Worm (Caenorhabditis elegans): Measurements from ENCODE around the gene Y66A7A.9.

The Y66A7A.9 gene

DNA sequence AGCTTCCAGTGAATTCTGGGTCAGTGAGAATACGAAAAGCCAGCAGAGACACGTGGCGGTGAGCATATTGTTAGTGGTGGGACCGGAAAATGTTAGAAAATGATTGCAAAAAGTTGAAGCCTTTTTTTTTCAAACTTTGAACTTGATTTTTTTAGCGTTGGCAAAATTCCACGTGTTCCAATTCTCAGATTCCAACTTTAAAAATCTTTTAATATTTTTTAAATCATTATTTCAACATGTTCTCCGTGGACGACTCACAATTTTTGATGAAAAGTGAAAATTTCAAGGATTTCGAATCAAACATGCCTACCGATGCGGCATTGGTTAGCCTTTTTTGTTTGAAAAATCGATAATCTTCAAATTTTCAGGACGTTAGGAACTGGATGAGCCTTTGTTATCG, at the start of gene Y66A7A.9, which contains the start of gene Y66A7A.4:
Y66A7A.9 (minus strand) TSS at position 101 of the 400 bp plus-strand sequence.
Y66A7A.4 (plus strand) TSS at position 237 of the 400 bp plus-strand sequence.
- no peak for TF ChIP-seq unc-62 (GFP tag; optimal IDR thresholded peaks at IDR 0.05)

DNA sequence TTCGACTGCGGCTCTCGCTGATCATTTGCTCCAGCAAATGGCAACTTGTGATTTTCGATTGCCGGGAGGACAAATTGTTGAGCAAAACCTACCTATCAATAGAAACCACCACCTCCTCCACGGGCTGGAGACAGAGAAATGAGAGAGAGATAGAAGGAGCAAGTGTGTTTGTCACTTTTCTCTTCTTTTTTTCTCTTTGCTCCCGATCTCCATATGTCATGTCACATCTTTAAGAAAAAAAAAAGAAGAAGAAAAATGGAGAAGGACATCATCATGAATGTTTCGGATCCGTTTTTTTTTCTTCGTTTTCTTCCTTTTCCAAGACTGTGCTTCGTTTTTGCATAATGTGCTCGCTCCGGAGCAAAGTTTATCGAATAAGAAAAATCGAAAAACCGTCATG, 48.5 kb upstream of the Y66A7A.9 start:
- no peak for TF ChIP-seq unc-62 (GFP tag; optimal IDR thresholded peaks at IDR 0.05)

DNA sequence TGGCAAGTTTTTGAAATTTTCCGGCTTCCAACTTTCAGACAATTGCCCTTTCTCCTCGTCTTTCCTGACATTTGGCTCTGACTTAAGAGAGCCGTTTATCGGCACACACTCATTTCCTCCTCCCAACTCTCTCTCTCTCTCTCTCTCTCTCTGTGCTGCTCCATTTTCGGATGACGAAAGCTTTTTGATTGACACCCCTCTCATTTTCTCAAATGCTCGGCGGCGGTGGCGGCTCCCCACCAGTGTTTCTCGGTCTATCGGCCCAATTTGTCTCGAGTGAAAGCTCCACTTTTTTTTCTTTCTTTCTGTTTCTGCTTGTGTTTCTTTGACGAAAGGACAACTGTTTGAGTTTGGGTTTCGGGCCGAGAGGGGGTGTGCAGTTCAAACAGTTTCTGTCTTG, 47.5 kb upstream of the Y66A7A.9 start:
- TF ChIP-seq unc-62 (GFP tag; optimal IDR thresholded peaks at IDR 0.05): no peak

DNA sequence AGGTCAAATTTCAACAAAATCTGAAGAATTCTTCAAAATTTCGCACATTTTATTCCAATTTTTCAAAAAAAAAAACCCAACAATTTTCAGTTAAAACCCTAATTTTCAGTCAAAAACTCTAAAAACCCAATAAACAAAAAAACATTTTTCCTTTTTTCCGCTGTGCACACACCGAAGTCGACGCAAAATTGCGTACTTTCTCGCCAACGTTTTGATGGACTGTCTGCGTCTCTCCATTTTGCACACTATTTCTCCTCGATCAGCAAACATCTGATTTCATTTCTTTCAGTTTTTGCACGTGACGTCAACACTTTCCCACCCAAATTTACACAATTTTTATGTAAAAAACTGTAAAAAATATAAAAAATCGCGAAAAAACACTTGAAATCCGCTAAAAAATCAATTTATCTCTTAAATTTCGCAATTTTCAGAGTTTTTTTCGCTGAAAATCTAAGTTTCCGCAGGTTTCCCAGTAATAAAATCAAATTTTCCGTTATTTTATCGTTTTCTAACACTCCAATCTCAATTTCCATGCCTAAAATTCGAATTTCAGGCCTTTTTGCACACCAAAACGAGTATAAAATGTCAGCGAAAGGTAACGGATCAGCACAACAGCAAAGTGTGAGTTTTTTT, 45.0 kb upstream of the Y66A7A.9 start, which contains the start of gene crh-1:
crh-1 (plus strand) TSS at position 583 of the 633 bp plus-strand sequence.
- TF ChIP-seq unc-62 (GFP tag; optimal IDR thresholded peaks at IDR 0.05): no peak

DNA sequence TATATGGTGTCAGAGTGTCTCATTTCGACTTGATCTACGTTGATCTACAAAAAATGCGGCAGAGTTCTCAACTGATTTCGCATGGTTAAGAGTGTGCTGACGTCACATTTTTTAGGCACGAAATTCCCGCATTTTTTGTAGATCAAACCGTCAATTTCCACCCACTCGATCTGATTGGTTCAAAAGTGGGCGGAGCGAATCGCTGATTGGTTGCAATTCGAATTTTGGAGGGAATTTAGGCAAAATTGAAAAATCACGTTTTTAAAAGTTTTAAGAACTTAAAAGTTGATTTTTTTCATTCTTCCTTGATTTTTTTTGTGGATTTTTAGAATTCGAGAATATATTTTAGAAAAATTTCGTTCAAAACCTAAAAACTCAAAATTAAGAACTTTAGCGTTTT, 44.1 kb upstream of the Y66A7A.9 start:
- TF ChIP-seq unc-62 (GFP tag; optimal IDR thresholded peaks at IDR 0.05): no peak

DNA sequence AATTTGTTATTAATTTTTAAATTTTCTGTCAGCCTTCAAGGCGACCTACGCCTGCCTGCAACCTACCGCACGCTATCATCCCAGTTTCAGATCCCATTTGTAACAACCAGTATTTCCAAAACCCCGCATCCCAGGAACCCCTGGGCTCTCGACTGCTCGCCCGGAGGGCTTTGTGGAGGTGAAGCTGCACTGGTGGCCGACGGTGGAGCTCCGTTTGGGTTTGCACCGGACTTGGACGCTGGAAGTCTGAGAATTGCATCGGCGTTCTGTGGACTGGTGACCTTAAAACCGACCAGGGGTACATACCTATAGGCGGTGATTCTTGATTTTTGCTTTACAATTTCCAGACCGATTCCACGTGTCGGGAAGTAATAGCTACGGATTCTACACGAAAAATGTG, 39.2 kb upstream of the Y66A7A.9 start:
- no peak for TF ChIP-seq unc-62 (GFP tag; optimal IDR thresholded peaks at IDR 0.05)

DNA sequence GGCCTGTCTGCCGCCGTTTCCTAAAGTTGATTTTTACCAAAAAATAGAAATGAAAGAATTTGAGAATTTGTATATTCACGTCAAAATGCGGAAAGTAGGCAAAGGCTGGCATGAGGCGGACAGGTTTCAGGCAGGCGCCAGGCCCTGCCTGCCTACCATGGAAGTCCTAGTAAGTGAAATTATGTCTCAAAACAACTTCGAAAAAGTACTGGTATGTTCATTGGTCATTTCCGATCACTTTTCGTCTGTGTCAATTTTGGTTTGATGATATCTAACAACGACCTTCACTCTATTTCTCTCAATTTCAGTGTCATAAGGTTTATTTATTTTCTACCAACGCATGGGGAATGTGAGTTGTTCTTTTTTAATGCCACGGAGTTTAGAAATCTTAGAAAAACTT, 37.9 kb upstream of the Y66A7A.9 start, which contains the start of gene faah-6:
faah-6 (plus strand) TSS at position 301 of the 400 bp plus-strand sequence.
- no peak for TF ChIP-seq unc-62 (GFP tag; optimal IDR thresholded peaks at IDR 0.05)

DNA sequence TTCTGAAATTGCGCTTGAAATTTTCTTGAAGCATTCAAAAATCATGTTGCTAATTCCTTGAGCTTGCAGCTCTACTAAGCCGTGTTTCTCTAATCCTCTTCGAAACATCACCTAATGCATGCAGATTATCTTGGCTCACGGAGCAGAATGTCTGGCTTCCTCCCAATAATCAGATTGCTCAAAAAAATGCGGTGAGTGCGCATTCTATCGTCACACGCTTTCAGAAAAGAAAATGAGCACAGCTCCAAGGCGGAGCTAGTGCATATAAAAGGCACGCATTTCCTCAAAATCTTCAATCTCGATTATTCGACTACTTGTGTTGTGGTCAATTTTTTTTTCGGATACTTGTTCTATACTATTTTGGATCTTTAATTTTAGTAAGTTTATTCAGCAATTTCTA, 29.1 kb upstream of the Y66A7A.9 start:
- TF ChIP-seq unc-62 (GFP tag; optimal IDR thresholded peaks at IDR 0.05): no peak

DNA sequence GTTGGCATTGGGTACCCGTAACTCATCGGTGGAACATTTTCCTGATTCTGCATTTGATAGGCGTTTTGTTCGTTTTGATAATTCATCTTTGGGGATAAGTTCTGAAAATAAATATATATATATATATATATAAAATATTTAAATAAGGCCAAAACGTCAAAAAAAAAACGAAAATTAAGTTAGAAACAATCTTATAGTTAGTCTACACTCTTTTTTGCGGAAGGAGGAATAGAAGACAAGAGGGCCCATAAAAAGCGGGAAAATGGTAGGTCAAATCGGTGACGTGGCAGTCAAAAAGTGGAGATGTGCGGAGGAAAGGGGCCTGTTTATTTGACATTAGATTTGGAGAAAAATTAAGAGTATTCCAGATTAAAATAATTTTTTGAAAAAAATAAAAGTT, 24.5 kb upstream of the Y66A7A.9 start, which contains the start of gene tbx-33:
tbx-33 (minus strand) TSS at position 101 of the 400 bp plus-strand sequence.
- TF ChIP-seq unc-62 (GFP tag; optimal IDR thresholded peaks at IDR 0.05): no peak

DNA sequence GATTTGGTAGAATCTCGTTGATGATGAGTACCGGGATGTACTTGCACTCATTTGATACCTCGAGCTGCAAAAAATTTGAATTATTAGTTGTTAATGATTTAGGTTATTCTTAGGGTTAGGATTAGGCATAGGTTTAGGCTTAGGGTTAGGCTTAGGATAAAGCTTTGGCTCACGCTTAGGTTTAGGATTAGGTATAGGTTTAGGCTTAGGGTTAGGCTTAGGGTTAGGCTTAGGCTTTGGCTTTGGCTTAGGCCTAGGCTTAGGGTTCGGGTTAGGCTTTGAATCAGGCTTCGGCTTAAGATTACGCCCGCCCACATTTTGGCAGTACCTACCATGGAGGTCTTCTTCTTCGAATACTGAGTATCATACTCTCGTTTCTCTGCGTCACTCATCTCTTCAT, 22.7 kb upstream of the Y66A7A.9 start:
- TF ChIP-seq unc-62 (GFP tag; optimal IDR thresholded peaks at IDR 0.05): no peak

DNA sequence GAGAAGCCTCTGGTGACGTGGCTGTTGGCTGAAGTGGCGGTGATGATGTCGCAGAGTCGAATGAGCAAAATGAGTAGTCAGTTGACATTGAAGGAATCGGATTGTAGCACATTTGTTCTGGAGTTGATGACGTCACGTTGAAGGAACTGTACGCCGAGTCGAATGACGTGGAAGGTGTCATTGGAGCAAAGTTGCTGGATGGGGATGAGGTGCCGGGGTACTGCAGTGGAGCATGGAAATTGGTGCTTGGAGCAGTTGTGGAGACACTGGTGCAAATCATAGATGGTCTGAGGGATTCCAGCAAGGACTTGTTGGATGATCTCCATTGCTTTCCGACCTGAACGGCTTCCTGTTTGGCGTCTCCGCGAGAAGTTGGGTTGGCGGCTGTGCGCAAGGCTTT, 21.2 kb upstream of the Y66A7A.9 start:
- no peak for TF ChIP-seq unc-62 (GFP tag; optimal IDR thresholded peaks at IDR 0.05)

DNA sequence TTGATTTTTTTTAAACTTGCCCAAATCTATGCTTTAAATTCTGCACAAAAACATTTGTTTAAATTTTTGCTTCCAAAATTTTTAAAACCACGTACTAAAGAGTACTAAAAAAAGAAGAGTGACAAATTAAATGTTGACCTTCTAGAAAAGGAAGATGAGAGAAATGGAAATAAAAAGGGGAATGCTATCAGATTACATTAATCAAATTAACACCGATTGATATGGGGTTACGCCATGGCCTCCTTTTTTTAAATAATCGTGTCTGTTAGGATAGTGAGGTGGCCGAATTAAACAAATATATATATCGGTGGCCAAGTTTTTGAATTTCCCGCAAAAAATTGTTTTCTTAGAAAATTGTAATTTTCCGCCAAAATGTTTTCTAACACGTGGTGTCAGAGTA, 20.1 kb upstream of the Y66A7A.9 start:
- TF ChIP-seq unc-62 (GFP tag; optimal IDR thresholded peaks at IDR 0.05): no peak

DNA sequence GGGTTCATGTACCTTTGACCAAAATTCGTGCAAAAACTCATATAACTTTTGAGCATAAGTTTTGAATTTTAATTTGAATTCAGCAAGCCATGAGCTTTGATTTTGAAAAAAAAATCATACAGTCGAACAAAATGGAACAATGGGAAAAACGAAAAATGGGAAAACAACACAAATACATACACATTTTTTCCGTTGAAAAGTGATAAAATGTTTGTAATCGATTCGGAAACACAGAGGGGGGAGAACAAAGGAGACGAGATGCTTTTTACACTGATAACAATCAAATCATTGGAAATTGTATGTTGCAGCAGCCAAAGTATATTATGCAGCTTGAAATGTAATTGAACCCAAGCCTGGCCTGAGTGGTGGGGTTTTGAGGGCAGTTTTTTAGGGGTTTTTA, 18.8 kb upstream of the Y66A7A.9 start:
- no peak for TF ChIP-seq unc-62 (GFP tag; optimal IDR thresholded peaks at IDR 0.05)

DNA sequence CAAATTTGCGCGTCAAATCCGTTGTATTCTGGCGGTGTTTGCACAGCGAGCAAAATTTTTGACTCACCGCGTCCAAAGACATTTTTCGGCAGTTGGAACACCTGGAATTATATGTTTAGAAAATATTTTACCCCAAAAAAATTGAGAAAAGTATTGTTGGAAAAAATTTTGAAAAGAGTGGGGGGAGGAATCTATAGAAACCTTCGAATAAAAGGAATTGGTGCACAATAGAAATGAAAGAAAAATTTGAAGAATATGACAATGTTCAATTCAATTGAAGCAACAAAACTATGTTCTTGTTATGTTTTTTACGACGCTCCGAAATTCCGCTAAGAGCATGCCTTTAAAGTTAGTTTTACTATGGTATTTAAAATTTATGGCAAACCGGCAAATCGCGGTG, 17.1 kb upstream of the Y66A7A.9 start, which contains the start of gene Y66A7A.7:
Y66A7A.7 (minus strand) TSS at position 101 of the 400 bp plus-strand sequence.
- no peak for TF ChIP-seq unc-62 (GFP tag; optimal IDR thresholded peaks at IDR 0.05)

DNA sequence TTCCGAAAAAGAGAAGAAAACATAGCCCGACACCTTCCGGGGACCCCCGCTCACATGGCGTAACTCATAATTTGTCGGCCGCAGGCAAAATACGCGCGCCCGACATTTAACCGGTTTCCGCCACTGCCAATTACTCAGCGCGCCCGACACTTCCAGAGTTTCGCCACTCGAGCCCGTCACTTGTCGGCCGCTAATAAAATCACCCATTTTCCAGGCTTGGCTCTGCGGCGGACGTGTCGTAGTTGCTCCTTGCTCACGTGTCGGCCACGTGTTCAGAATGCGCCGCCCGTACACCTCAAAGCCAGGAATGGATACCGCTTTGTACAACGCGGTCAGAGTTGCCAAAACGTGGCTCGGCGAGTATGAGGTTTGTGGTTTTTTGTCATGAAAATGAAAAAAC, 15.4 kb upstream of the Y66A7A.9 start:
- TF ChIP-seq unc-62 (GFP tag; optimal IDR thresholded peaks at IDR 0.05): no peak

DNA sequence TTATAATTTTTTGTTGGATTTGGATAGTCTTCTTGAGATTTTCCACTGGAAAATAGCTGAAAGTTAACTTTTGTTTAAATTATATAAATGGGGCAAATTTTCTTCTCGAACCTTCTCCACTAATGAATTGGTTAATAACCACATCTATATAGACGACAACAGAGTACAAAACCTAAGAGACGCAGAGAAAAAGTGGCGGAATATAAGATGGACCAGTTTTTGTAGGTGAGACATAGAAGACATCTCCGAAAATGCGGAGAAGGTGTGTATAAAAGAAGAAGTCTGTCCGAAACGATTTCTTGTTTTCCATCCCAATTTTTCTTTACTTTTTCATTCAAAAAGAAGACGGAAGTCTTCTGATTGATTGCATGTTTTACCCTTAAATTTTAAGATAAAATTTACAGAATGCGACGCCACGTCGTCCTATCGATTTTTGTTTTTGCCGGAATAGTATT, 12.6 kb upstream of the Y66A7A.9 start, which contains the start of gene gly-8:
gly-8 (plus strand) TSS at position 405 of the 455 bp plus-strand sequence.
- TF ChIP-seq unc-62 (GFP tag; optimal IDR thresholded peaks at IDR 0.05): no peak

DNA sequence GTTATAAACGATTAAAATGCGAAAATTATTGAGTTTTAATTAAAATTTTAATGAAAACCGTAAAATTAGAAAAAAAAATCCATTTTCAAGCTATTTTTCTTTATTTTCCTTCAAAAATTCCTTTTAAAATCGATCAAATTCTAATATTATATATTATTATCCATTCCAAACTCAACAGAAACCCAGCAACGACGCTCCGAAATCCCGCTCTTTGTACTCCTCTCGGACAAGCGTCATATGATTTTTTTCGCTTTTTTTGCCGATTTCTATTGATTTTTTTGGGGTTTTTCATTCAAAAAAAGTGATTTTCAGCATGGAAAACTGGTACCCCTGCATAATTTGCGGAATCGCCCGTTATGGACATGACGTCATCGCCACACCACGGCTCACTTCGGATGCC, 4.2 kb upstream of the Y66A7A.9 start, which contains the start of gene ceh-91:
ceh-91 (plus strand) TSS at position 301 of the 400 bp plus-strand sequence.
- TF ChIP-seq unc-62 (GFP tag; optimal IDR thresholded peaks at IDR 0.05): no peak

Measured in whole organism, dauer.